Worm (Caenorhabditis elegans): ENCODE data around the gene tnt-4.

The tnt-4 gene

DNA sequence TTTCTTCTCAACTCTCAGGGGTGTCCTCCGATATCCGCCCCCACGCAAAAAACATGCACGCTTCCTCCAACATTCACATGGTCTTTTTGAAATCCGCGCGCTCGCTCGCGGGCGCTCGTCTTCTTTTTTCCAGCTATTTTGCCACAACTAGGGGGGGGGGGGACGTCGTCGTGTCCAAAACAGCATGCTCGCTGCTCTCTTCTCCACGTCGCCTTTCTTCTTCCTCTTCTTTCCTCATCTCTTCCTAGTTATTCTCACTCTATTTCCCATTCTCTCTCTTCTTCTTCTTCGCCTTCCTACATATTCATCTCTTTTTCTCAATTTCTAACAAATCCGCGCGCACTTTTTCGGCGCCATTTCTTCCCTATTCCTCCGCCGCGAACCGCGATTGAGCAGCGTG lies 49.3 kb downstream of the tnt-4 start:
- TF ChIP-seq flt-1 (GFP tag; IDR thresholded peaks at IDR 0.05) (no peak), ama-1 (optimal IDR thresholded peaks at IDR 0.05) (no peak), hnd-1 (tag; optimal IDR thresholded peaks at IDR 0.05) (no peak), ets-7 (tag; optimal IDR thresholded peaks at IDR 0.05) (no peak), tra-4 (tag; optimal IDR thresholded peaks at IDR 0.05) (no peak), ceh-36 (tag; optimal IDR thresholded peaks at IDR 0.05) (no peak), F13C5.2 (tag; optimal IDR thresholded peaks at IDR 0.05) (no peak), B0310.2 (tag; optimal IDR thresholded peaks at IDR 0.05) (no peak), hmbx-1 (tag; optimal IDR thresholded peaks at IDR 0.05) (no peak), ceh-13 (GFP tag; optimal IDR thresholded peaks at IDR 0.05) (no peak), hmg-4 (GFP tag; optimal IDR thresholded peaks at IDR 0.05) (no peak), scrt-1 (GFP tag; IDR thresholded peaks at IDR 0.05) (no peak), tbx-11 (GFP tag; IDR thresholded peaks at IDR 0.05) (no peak), aly-1 (tag; optimal IDR thresholded peaks at IDR 0.05) (no peak), pes-1 (GFP tag; IDR thresholded peaks at IDR 0.05) (no peak), sea-1 (GFP tag; conservative IDR thresholded peaks at IDR 0.05) (no peak)

DNA sequence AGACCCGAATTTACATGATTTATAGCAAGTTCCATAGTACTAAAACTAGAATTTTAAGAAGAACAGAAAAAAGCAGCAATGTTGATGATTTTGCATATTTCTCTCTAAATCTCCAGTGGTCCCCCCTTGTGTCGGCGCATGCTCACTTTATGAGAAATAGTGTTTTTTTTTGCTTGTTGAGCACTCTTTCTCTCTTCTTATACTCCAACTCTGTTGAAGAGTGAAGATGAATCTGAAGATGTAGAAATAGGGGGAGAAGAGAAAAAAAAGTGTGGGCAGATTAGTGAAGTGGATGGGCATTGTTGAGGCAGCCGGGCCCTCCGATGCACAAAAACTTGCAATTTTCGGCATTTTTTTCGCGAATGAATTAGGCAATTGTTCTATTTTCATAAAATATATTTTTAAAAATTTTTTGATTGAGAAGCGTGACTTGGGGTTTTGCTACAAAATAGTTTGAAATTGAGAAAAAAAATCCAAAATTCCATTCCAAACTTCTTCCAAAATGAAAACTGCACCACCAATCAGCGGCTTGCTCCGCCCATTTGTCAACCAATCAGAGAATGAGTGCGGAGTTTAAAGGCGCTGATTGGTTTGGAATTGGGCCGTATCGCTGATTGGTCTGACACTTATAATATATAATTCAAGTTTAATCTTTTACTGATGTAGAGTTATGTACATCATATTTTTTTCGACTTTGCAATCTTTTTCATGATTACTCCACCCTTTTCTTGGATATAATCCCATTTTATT lies 52.1 kb downstream of the tnt-4 start:
- TF ChIP-seq scrt-1 (GFP tag; IDR thresholded peaks at IDR 0.05) (no peak), flt-1 (GFP tag; IDR thresholded peaks at IDR 0.05) (no peak), sea-1 (GFP tag; conservative IDR thresholded peaks at IDR 0.05) (no peak), B0310.2 (tag; optimal IDR thresholded peaks at IDR 0.05) (no peak), hnd-1 (tag; optimal IDR thresholded peaks at IDR 0.05) (no peak), pes-1 (GFP tag; IDR thresholded peaks at IDR 0.05) (no peak), hmg-4 (GFP tag; optimal IDR thresholded peaks at IDR 0.05) (no peak), ceh-36 (tag; optimal IDR thresholded peaks at IDR 0.05) (no peak), tbx-37 (GFP tag; conservative IDR thresholded peaks at IDR 0.05) (no peak), ets-7 (tag; optimal IDR thresholded peaks at IDR 0.05) (no peak), ceh-13 (GFP tag; optimal IDR thresholded peaks at IDR 0.05) (no peak), tra-4 (tag; optimal IDR thresholded peaks at IDR 0.05) (no peak), hmbx-1 (tag; optimal IDR thresholded peaks at IDR 0.05) (no peak), ama-1 (optimal IDR thresholded peaks at IDR 0.05) (no peak), tbx-11 (GFP tag; IDR thresholded peaks at IDR 0.05) (no peak), aly-1 (tag; optimal IDR thresholded peaks at IDR 0.05) (no peak), F13C5.2 (tag; optimal IDR thresholded peaks at IDR 0.05) (no peak)
